Fruit fly (Drosophila melanogaster) whole organism, larva: ENCODE results near the gene Cad96Cb.

Experiments used
- noc ChIP-seq: fragments of 200-800 bp; sonication (Bioruptor generic); optimal IDR thresholded peaks from 3 replicates; lab custom pipeline; 2019; ENCODE audit warnings: missing biosample characterization, mild to moderate bottlenecking, missing genetic modification characterization, moderate library complexity

The Cad96Cb gene

DNA sequence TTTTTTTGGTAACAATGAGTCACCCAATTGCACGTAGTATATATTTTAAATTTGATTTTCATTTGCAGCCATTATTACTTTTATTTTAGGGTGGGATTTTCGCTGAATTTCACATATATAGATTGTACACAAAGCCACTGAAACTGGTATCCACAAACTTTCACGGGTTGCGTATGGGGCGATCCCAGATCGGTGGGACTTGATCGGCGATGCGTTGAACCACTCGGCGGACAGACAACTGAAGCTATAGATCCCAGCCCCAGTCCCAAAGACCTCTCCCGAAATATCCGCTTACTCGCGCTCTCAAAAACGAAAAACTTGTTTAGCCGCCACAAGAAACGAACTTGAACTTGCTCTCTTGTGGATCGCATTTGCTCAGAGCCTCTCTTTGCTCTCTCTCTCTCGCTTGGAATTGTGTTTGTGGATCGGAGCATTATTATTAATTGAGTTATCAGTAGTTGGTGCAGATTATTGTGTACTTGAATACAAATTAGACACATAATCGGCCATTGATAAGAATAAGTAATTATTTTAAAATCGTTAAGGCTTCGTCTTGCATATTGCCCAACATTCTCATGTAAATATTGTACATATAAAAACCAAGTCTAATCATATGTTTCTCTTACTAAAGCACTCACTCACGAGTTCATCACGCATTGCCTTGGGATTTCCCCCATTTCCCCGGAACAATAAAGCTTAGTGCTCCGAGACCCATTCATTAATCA lies 23.9 kb downstream of the Cad96Cb start, which contains the start of gene Cad96Ca:
Gene Cad96Ca, minus strand, starts transcription at position 242 of the 725 bp plus-strand sequence.
- no peak for TF ChIP-seq noc (tag; lab: Kevin White, UChicago)

dm6 chr3R:25207405-25208003 lies 24.6 kb downstream of the Cad96Cb start:
- peak; percentile 74 for TF ChIP-seq noc (tag; lab: Kevin White, UChicago)

DNA sequence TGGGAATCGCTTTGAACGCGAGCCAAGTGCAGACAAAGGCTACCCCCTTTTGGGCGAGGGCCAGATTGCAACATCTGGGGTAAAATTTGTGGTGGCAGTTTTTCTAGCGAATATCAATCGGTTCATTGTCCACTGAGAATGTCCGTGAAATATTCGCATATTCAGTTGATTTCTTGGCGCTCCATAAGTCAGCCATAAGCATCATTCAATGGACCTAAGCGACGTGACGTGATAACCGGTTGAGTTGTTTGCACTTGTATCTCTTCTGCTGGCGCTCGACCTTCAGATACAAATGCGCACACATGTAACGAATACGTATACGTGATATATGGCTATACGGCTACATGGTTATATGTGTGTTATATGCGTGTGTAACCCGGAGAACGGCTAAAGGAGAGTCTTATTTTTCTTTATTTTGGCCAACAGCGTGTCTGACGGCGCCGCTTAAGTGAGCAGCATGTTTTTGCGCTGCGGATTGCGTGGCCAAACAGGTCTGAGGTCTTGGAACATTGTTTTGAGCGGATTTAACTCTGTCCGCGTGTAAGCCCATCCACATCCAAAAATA lies 26.6 kb downstream of the Cad96Cb start:
- no peak for TF ChIP-seq noc (tag; lab: Kevin White, UChicago)

- TF ChIP-seq noc (tag; lab: Kevin White, UChicago), result no peak
Observed at dm6 chr3R:25199321-25199868, 32.7 kb downstream of the Cad96Cb start, which contains the start of gene CG13654. TSS of gene CG13654 (plus strand) at chr3R:25199818.

dm6 chr3R:25194723-25195577 lies 37.2 kb downstream of the Cad96Cb start, which contains the start of gene CG13653:
TSS of gene CG13653 (plus strand) at chr3R:25195527.
- no peak for TF ChIP-seq noc (tag; lab: Kevin White, UChicago)

dm6 chr3R:25193726-25194204 lies 38.4 kb downstream of the Cad96Cb start, which contains the start of gene lobo:
TSS of gene lobo (minus strand) at chr3R:25193776.
- no peak for TF ChIP-seq noc (tag; lab: Kevin White, UChicago)

- TF ChIP-seq noc (tag; lab: Kevin White, UChicago), result no peak
Observed at dm6 chr3R:25188990-25189389, 43.1 kb downstream of the Cad96Cb start.

DNA sequence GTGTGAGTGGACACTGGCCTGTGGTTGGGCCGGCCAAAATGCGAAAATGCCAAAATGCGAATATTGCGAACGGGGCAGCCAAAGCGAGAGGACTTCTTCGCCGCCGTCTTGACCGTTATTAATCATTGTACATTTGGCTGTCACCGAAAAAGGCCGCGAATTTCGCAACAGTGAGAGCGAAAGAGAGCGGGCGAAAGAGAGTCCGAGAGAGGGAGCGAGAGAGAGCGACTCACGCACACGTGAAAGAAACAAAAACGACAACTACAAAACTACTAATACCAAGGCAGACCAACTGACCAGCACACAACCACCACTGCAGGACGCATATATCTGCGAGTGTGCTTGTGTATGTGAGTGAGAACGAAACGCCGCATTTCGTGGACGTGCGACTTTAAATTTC lies 47.6 kb downstream of the Cad96Cb start:
- no peak for TF ChIP-seq noc (tag; lab: Kevin White, UChicago)

- TF ChIP-seq noc (tag; lab: Kevin White, UChicago), result no peak
Observed at dm6 chr3R:25183484-25184442, 48.4 kb downstream of the Cad96Cb start, which contains the start of gene dan. TSS of gene dan (plus strand) at chr3R:25184383.

dm6 chr3R:25181424-25181823 lies 50.7 kb downstream of the Cad96Cb start:
- no peak for TF ChIP-seq noc (tag; lab: Kevin White, UChicago)

DNA sequence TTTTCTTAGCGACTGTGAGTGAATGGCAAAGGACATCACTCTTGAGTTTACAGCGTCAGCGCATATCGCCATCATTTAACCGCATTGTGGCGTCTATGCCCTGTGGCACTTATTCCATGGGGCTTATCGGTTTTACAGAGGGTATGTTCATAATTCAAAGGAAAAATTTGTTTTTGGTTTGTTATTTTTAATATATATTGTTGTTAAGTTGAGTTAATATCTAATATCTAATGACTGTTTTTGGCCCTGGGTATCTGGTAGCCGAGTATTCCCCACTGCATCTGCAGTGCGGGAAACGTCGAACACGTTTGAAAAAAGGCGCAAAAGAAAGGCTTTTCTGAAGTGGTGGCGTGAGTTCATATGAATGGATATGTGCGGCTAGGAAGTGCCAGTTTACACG lies 53.6 kb downstream of the Cad96Cb start:
- no peak for TF ChIP-seq noc (tag; lab: Kevin White, UChicago)

DNA sequence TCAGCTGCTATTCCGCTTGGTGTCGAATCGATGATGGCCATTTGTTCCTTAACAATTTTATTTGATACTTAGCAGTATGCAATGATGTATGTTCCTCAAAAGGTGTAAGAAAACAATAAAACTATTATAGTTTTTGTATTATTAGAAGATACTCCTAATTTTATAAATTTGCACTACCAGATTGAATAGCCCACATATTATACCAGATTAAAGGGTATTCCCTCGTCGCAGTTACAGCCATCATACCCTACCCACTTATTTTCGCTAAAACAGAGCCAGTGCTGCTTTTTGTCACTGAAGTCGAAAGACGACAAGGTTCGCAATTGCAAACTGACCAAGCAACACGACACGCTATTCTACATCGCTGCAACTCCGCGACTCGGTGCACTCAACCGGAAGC lies 54.7 kb downstream of the Cad96Cb start:
- no peak for TF ChIP-seq noc (tag; lab: Kevin White, UChicago)

DNA sequence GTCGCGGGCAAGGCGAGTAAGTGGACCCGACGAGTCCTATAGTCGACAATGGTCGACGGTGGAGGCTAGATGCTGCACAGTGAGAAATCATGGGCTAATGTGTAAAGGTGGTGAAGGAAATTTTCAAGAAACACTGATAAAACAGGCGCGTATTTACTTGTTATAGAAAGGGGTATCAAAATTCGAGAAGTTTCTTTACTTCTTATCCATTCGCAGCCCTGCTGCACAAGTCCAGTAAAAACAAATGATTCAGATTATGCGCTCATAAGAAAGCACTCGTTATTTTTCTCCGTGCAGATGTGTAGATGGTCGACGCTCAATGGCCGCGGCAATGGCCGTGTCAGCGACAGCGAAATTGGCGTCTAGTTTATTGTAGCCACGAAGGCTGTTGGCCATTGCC lies 55.6 kb downstream of the Cad96Cb start:
- TF ChIP-seq noc (tag; lab: Kevin White, UChicago), result no peak

DNA sequence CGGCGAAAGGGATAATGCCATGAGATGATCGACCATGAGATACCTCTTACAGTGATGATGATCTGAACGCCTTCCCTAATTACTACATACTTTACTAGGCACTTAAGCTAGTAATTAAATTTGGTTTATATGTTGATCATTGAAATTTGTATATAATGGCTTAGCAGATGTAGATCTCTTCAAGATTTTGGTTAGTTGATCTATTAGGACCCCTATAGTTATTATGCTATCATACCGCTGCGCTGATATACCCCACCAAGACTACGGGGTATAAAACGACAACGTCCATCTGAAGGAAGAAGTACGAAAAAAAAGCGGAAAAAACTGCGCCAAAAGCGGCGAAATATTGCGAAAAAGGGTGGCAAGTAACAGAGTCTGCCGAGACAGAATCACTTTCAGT lies 57.9 kb downstream of the Cad96Cb start:
- TF ChIP-seq noc (tag; lab: Kevin White, UChicago), result no peak
